Worm (Caenorhabditis elegans): ENCODE results near the gene Y62H9A.11.

- no peak for TF ChIP-seq R02D3.7 (tag; optimal IDR thresholded peaks at IDR 0.05)
- no peak for TF ChIP-seq egl-27 (tag; optimal IDR thresholded peaks at IDR 0.05)
Measured at ce11 chrX:11917994-11918393, 10.8 kb upstream of the Y62H9A.11 start, which contains the start of gene Y62H9A.16.

All from whole organism, L2 larva.